Worm (Caenorhabditis elegans) whole organism, mixed stage, embryonic: ENCODE results near the gene abch-1.

Source experiments
- ces-1 ChIP-seq: fragments of 150-350 bp; optimal IDR thresholded peaks from 2 replicates; lab custom pipeline; 2014; ENCODE audit warnings: missing biosample characterization, missing genetic modification reagents, missing genetic modification characterization
- drap-1 ChIP-seq: fragments of 200-800 bp; sonication (Bioruptor generic); optimal IDR thresholded peaks from 3 replicates; lab custom pipeline; 2018; ENCODE audit warnings: mild to moderate bottlenecking, missing genetic modification characterization, missing compliant biosample characterization
- elt-1 ChIP-seq: sonication (generic microtip); optimal IDR thresholded peaks from 2 replicates; lab custom pipeline; 2017; ENCODE audit warnings: missing genetic modification characterization, mild to moderate bottlenecking, missing compliant biosample characterization, antibody characterized with exemption, moderate library complexity, borderline replicate concordance; ENCODE audit not compliant: insufficient read depth
- elt-3 ChIP-seq: fragments of 150-350 bp; optimal IDR thresholded peaks from 2 replicates; lab custom pipeline; 2014; ENCODE audit warnings: missing biosample characterization, missing genetic modification characterization
- lin-13 ChIP-seq: fragments of 150-350 bp; optimal IDR thresholded peaks from 2 replicates; lab custom pipeline; 2014; ENCODE audit warnings: missing biosample characterization, missing genetic modification characterization
- nhr-12 ChIP-seq: fragments of 150-350 bp; optimal IDR thresholded peaks from 2 replicates; lab custom pipeline; 2014; ENCODE audit warnings: missing biosample characterization, missing genetic modification characterization
- nhr-2 ChIP-seq: fragments of 150-350 bp; optimal IDR thresholded peaks from 2 replicates; lab custom pipeline; 2014; ENCODE audit warnings: missing biosample characterization, missing genetic modification characterization
- nhr-237 ChIP-seq: fragments of 150-350 bp; optimal IDR thresholded peaks from 2 replicates; lab custom pipeline; 2014; ENCODE audit warnings: missing biosample characterization, missing genetic modification characterization
- nhr-28 ChIP-seq: fragments of 150-350 bp; optimal IDR thresholded peaks from 2 replicates; lab custom pipeline; 2014; ENCODE audit warnings: missing biosample characterization, missing genetic modification characterization
- snpc-4 ChIP-seq: fragments of 150-350 bp; optimal IDR thresholded peaks from 2 replicates; lab custom pipeline; 2014; ENCODE audit warnings: missing biosample characterization, missing genetic modification characterization
- sptf-1 ChIP-seq: sonication (generic microtip); optimal IDR thresholded peaks from 2 replicates; lab custom pipeline; 2017; ENCODE audit warnings: mild to moderate bottlenecking, missing genetic modification characterization, moderate library complexity, missing compliant biosample characterization
- unc-62 ChIP-seq: fragments of 150-350 bp; optimal IDR thresholded peaks from 2 replicates; lab custom pipeline; 2014; ENCODE audit warnings: missing biosample characterization, missing genetic modification reagents, missing genetic modification characterization
- ztf-11 ChIP-seq: fragments of 150-350 bp; optimal IDR thresholded peaks from 2 replicates; lab custom pipeline; 2014; ENCODE audit warnings: missing biosample characterization, missing genetic modification characterization

ce11 chrII:6522622-6523254 lies 8.7 kb downstream of the abch-1 start:
- no peak for TF ChIP-seq sptf-1 (tag; lab: Kevin White, UChicago)
- TF ChIP-seq lin-13: no peak
- TF ChIP-seq nhr-237 (tag; lab: Kevin White, UChicago): no peak
- no peak for TF ChIP-seq elt-3 (tag; lab: Kevin White, UChicago)
- peak; percentile 58 for TF ChIP-seq unc-62 (GFP tag; lab: Kevin White, UChicago)
- TF ChIP-seq ztf-11 (tag; lab: Kevin White, UChicago): no peak
- no peak for TF ChIP-seq snpc-4 (tag; lab: Kevin White, UChicago)
- TF ChIP-seq elt-1: no peak
- TF ChIP-seq nhr-12 (tag; lab: Kevin White, UChicago): no peak
- no peak for TF ChIP-seq nhr-28
- TF ChIP-seq drap-1 (GFP tag; lab: Kevin White, UChicago): no peak
- TF ChIP-seq ces-1 (GFP tag; lab: Kevin White, UChicago): no peak
- TF ChIP-seq nhr-2 (tag; lab: Kevin White, UChicago): peak; percentile 96
